ENCODE assay signal across 4 fruit fly cellular contexts in the genomic region with DNA sequence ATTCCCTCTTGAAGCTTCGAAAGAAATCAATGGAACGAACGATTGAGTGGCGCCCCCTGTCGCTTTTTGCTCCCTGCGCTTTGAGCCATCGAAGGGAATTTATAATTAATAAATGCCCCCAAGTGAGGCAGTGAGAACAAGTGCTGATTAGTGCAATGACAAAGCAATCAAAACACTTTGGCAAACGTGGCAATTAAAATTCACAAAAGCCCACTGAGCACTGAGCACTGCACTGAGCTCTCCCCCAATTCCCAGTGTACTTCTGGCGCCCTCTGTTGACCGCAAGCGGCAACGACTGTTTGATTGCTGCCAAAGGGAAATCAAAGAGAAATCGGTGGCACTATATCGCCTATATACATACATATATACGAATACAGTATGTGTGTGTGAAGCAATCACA.
A peak's percentile ranks its signal among the peaks of the same experiment; 100 is the strongest.
TF ChIP-seq lines count a peak whose summit lies in the region.

No protein-coding gene starts in this region.

- TF ChIP-seq CTCF in S2 (optimal IDR thresholded peaks at IDR 0.05; lab: Kevin White, UChicago): peak; percentile 83 to 89
- peak; percentile 93 for TF ChIP-seq CTCF in whole organism, embryonic (GFP tag; optimal IDR thresholded peaks at IDR 0.05; lab: Kevin White, UChicago)

TF ChIP-seq in whole organism, embryonic, 481 proteins besides CTCF, POLR2A, EP300 and RAD21 (continues in another document):
- TF ChIP-seq gt (GFP tag; IDR thresholded peaks at IDR 0.05; lab: Robert Waterston, UW): no peak
- no peak for TF ChIP-seq ind (GFP tag; optimal IDR thresholded peaks at IDR 0.05; lab: Kevin White, UChicago)
- peak; percentile 33 for TF ChIP-seq CG10979 (tag; optimal IDR thresholded peaks at IDR 0.05; lab: Kevin White, UChicago)
- TF ChIP-seq CG11456 (GFP tag; IDR thresholded peaks at IDR 0.05; lab: Robert Waterston, UW): no peak
- no peak for TF ChIP-seq crc (GFP tag; optimal IDR thresholded peaks at IDR 0.05; lab: Kevin White, UChicago)
- TF ChIP-seq Xbp1 (GFP tag; optimal IDR thresholded peaks at IDR 0.05; lab: Kevin White, UChicago): peak; percentile 5
- TF ChIP-seq Bdp1 (GFP tag; optimal IDR thresholded peaks at IDR 0.05; lab: Kevin White, UChicago): no peak
- no peak for TF ChIP-seq Atf-2 (GFP tag; optimal IDR thresholded peaks at IDR 0.05; lab: Kevin White, UChicago)
- TF ChIP-seq phol (tag; optimal IDR thresholded peaks at IDR 0.05; lab: Kevin White, UChicago): peak; percentile 13
- TF ChIP-seq zen (tag; optimal IDR thresholded peaks at IDR 0.05; lab: Kevin White, UChicago): no peak
- TF ChIP-seq CG14050 (GFP tag; IDR thresholded peaks at IDR 0.05; lab: Robert Waterston, UW): no peak
- TF ChIP-seq chm (GFP tag; IDR thresholded peaks at IDR 0.05; lab: Robert Waterston, UW): 0 out of 2 replicates have a peak, but pooled peaks have one; percentile 46
- no peak for TF ChIP-seq CG9215 (GFP tag; IDR thresholded peaks at IDR 0.05; lab: Robert Waterston, UW)
- no peak for TF ChIP-seq chn (GFP tag; optimal IDR thresholded peaks at IDR 0.05; lab: Kevin White, UChicago)
- TF ChIP-seq CG17361 (GFP tag; IDR thresholded peaks at IDR 0.05; lab: Robert Waterston, UW): peak; percentile 57; the same call in 2 of the 3 replicates
- no peak for TF ChIP-seq ci (GFP tag; IDR thresholded peaks at IDR 0.05; lab: Robert Waterston, UW)
- peak; percentile 21 for TF ChIP-seq CG11504 (tag; optimal IDR thresholded peaks at IDR 0.05; lab: Kevin White, UChicago)
- no peak for TF ChIP-seq CG7357 (GFP tag; IDR thresholded peaks at IDR 0.05; lab: Robert Waterston, UW)
- peak; percentile 6 for TF ChIP-seq Chrac-16 (GFP tag; optimal IDR thresholded peaks at IDR 0.05; lab: Kevin White, UChicago)
- no peak for TF ChIP-seq Pdp1 (GFP tag; optimal IDR thresholded peaks at IDR 0.05; lab: Kevin White, UChicago)
- TF ChIP-seq Sox100B (GFP tag; optimal IDR thresholded peaks at IDR 0.05; lab: Kevin White, UChicago): peak; percentile 28
- TF ChIP-seq Spps (tag; optimal IDR thresholded peaks at IDR 0.05; lab: Kevin White, UChicago): no peak
- no peak for TF ChIP-seq CG4360 (GFP tag; IDR thresholded peaks at IDR 0.05; lab: Robert Waterston, UW)
- no peak for TF ChIP-seq lilli (GFP tag; optimal IDR thresholded peaks at IDR 0.05; lab: Kevin White, UChicago)
- TF ChIP-seq Lpt (GFP tag; optimal IDR thresholded peaks at IDR 0.05; lab: Kevin White, UChicago): no peak
- TF ChIP-seq Nf-YC (tag; optimal IDR thresholded peaks at IDR 0.05; lab: Kevin White, UChicago): peak; percentile 11
- TF ChIP-seq HLH54F (GFP tag; optimal IDR thresholded peaks at IDR 0.05; lab: Kevin White, UChicago): no peak
- TF ChIP-seq CG8944 (GFP tag; optimal IDR thresholded peaks at IDR 0.05; lab: Kevin White, UChicago): peak; percentile 24
- TF ChIP-seq CG14860 (GFP tag; IDR thresholded peaks at IDR 0.05; lab: Robert Waterston, UW; ENCODE audit: partially characterized antibody): no peak

TF ChIP-seq in whole organism, prepupa, 60 proteins besides CTCF, POLR2A, EP300 and RAD21:
- TF ChIP-seq svp (GFP tag; lab: Kevin White, UChicago) (peak; percentile 72), OdsH (GFP tag; optimal IDR thresholded peaks at IDR 0.05; lab: Kevin White, UChicago) (no peak), CG3032 (tag; optimal IDR thresholded peaks at IDR 0.05; lab: Kevin White, UChicago) (no peak), Eip78C (GFP tag; lab: Kevin White, UChicago) (peak; percentile 18), spab (GFP tag; optimal IDR thresholded peaks at IDR 0.05; lab: Kevin White, UChicago) (peak; percentile 6), Eip93F (GFP tag; optimal IDR thresholded peaks at IDR 0.05; lab: Kevin White, UChicago) (no peak), CG6808 (GFP tag; optimal IDR thresholded peaks at IDR 0.05; lab: Kevin White, UChicago) (peak; percentile 6), CG6854 (GFP tag; optimal IDR thresholded peaks at IDR 0.05; lab: Kevin White, UChicago) (peak; percentile 31), CG11294 (GFP tag; IDR thresholded peaks at IDR 0.05; lab: Robert Waterston, UW) (no peak), esn (GFP tag; optimal IDR thresholded peaks at IDR 0.05; lab: Kevin White, UChicago) (peak; percentile 27), Gug (GFP tag; IDR thresholded peaks at IDR 0.05; lab: Robert Waterston, UW) (no peak), CG11762 (GFP tag; optimal IDR thresholded peaks at IDR 0.05; lab: Kevin White, UChicago; ENCODE audit: insufficient read depth) (no peak), CG8319 (GFP tag; optimal IDR thresholded peaks at IDR 0.05; lab: Kevin White, UChicago) (no peak), lz (GFP tag; optimal IDR thresholded peaks at IDR 0.05; lab: Kevin White, UChicago) (peak; percentile 1), CG6792 (GFP tag; optimal IDR thresholded peaks at IDR 0.05; lab: Kevin White, UChicago) (no peak), Met (GFP tag; optimal IDR thresholded peaks at IDR 0.05; lab: Kevin White, UChicago) (peak; percentile 36)

TF ChIP-seq in whole organism, wandering third instar larva, 38 proteins besides CTCF, POLR2A, EP300 and RAD21:
- peak; percentile 25 for TF ChIP-seq dmrt93B (GFP tag; optimal IDR thresholded peaks at IDR 0.05; lab: Kevin White, UChicago)
- TF ChIP-seq woc (GFP tag; optimal IDR thresholded peaks at IDR 0.05; lab: Kevin White, UChicago): no peak
- TF ChIP-seq GATAd (GFP tag; optimal IDR thresholded peaks at IDR 0.05; lab: Kevin White, UChicago): no peak
- TF ChIP-seq fru (GFP tag; optimal IDR thresholded peaks at IDR 0.05; lab: Kevin White, UChicago): no peak
- no peak for TF ChIP-seq sv (GFP tag; optimal IDR thresholded peaks at IDR 0.05; lab: Kevin White, UChicago)
- no peak for TF ChIP-seq brk (GFP tag; optimal IDR thresholded peaks at IDR 0.05; lab: Kevin White, UChicago)
- TF ChIP-seq CG9705 (GFP tag; optimal IDR thresholded peaks at IDR 0.05; lab: Kevin White, UChicago): no peak
- no peak for TF ChIP-seq dsf (GFP tag; optimal IDR thresholded peaks at IDR 0.05; lab: Kevin White, UChicago; ENCODE audit: borderline replicate concordance)
- TF ChIP-seq h (GFP tag; optimal IDR thresholded peaks at IDR 0.05; lab: Kevin White, UChicago): peak; percentile 2
- TF ChIP-seq jim (GFP tag; optimal IDR thresholded peaks at IDR 0.05; lab: Kevin White, UChicago): no peak
- TF ChIP-seq rgr (GFP tag; optimal IDR thresholded peaks at IDR 0.05; lab: Kevin White, UChicago): no peak
- TF ChIP-seq N (GFP tag; optimal IDR thresholded peaks at IDR 0.05; lab: Kevin White, UChicago): no peak
- no peak for TF ChIP-seq br (GFP tag; optimal IDR thresholded peaks at IDR 0.05; lab: Kevin White, UChicago)
- TF ChIP-seq lola (GFP tag; optimal IDR thresholded peaks at IDR 0.05; lab: Kevin White, UChicago): no peak
- no peak for TF ChIP-seq ey (GFP tag; optimal IDR thresholded peaks at IDR 0.05; lab: Kevin White, UChicago)
- no peak for TF ChIP-seq Hnf4 (GFP tag; optimal IDR thresholded peaks at IDR 0.05; lab: Kevin White, UChicago)
- TF ChIP-seq Myc (optimal IDR thresholded peaks at IDR 0.05; lab: Kevin White, UChicago): no peak
